Fruit fly (Drosophila melanogaster) whole organism, embryonic: Measurements from ENCODE around the gene CG12241.

ENCODE experiments used
- B-H1 ChIP-seq: fragments of 200-800 bp; sonication (Bioruptor generic); IDR thresholded peaks from 3 replicates; pipeline ENCODE4 v1.3.6; 2022; ENCODE audit warnings: missing biosample characterization, missing genetic modification characterization
- BtbVII ChIP-seq: fragments of 200-800 bp; sonication (Bioruptor generic); optimal IDR thresholded peaks from 3 replicates; lab custom pipeline; 2017; ENCODE audit warnings: missing biosample characterization, mild to moderate bottlenecking, missing genetic modification characterization
- CG10274 ChIP-seq: fragments of 200-800 bp; sonication (Bioruptor generic); optimal IDR thresholded peaks from 3 replicates; lab custom pipeline; 2017; ENCODE audit warnings: missing biosample characterization, mild to moderate bottlenecking, missing genetic modification characterization
- CG10366 ChIP-seq: fragments of 200-800 bp; sonication (Bioruptor generic); IDR thresholded peaks from 2 replicates; pipeline ENCODE4 v1.3.6; 2022; ENCODE audit warnings: missing biosample characterization, missing genetic modification characterization
- CG10462 ChIP-seq: fragments of 200-800 bp; sonication (Bioruptor generic); optimal IDR thresholded peaks from 2 replicates; lab custom pipeline; 2016; ENCODE audit warnings: missing biosample characterization, missing genetic modification characterization
- CG11085 ChIP-seq: fragments of 200-800 bp; sonication (Bioruptor generic); IDR thresholded peaks from 2 replicates; pipeline ENCODE4 v1.3.6; 2022; ENCODE audit warnings: missing biosample characterization, missing genetic modification characterization
- CG11093 ChIP-seq: fragments of 200-800 bp; sonication (Bioruptor generic); IDR thresholded peaks from 3 replicates; pipeline ENCODE4 v1.3.6; 2022; ENCODE audit warnings: missing biosample characterization, missing genetic modification characterization
- CG11456 ChIP-seq: fragments of 200-800 bp; sonication (Bioruptor generic); IDR thresholded peaks from 3 replicates; pipeline ENCODE4 v1.3.6; 2022; ENCODE audit warnings: missing biosample characterization, missing genetic modification characterization
- CG13296 ChIP-seq: fragments of 200-800 bp; sonication (Bioruptor generic); optimal IDR thresholded peaks from 3 replicates; lab custom pipeline; 2018; ENCODE audit warnings: missing biosample characterization, mild to moderate bottlenecking, missing genetic modification characterization
- CG13894 ChIP-seq: fragments of 200-800 bp; sonication (Bioruptor generic); optimal IDR thresholded peaks from 3 replicates; lab custom pipeline; 2018; ENCODE audit warnings: missing biosample characterization, mild to moderate bottlenecking, missing genetic modification characterization, moderate library complexity
- CG14667 ChIP-seq: fragments of 200-800 bp; sonication (Bioruptor generic); IDR thresholded peaks from 2 replicates; pipeline ENCODE4 v1.3.6; 2022; ENCODE audit warnings: missing biosample characterization, missing genetic modification characterization
- CG15011 ChIP-seq: fragments of 200-800 bp; sonication (Bioruptor generic); optimal IDR thresholded peaks from 3 replicates; lab custom pipeline; 2018; ENCODE audit warnings: missing biosample characterization, mild to moderate bottlenecking, missing genetic modification characterization
- CG15601 ChIP-seq: fragments of 200-800 bp; sonication (Bioruptor generic); optimal IDR thresholded peaks from 3 replicates; lab custom pipeline; 2019; ENCODE audit warnings: missing biosample characterization, mild to moderate bottlenecking, missing genetic modification characterization, moderate library complexity
- CG1602 ChIP-seq: fragments of 200-800 bp; sonication (Bioruptor generic); optimal IDR thresholded peaks from 3 replicates; lab custom pipeline; 2016; ENCODE audit warnings: missing biosample characterization, missing genetic modification characterization
- CG16863 ChIP-seq: fragments of 200-800 bp; sonication (Bioruptor generic); optimal IDR thresholded peaks from 3 replicates; lab custom pipeline; 2016; ENCODE audit warnings: missing biosample characterization, missing genetic modification characterization
- CG17568 ChIP-seq: fragments of 200-800 bp; sonication (Bioruptor generic); optimal IDR thresholded peaks from 2 replicates; lab custom pipeline; 2018; ENCODE audit warnings: missing biosample characterization, mild to moderate bottlenecking, missing genetic modification characterization, moderate library complexity
- CG17829 ChIP-seq: fragments of 200-800 bp; optimal IDR thresholded peaks from 2 replicates; lab custom pipeline; 2019; ENCODE audit warnings: missing biosample characterization, mild to moderate bottlenecking, missing genetic modification characterization, moderate library complexity
- CG18011 ChIP-seq: fragments of 200-800 bp; sonication (Bioruptor generic); optimal IDR thresholded peaks from 2 replicates; lab custom pipeline; 2017; ENCODE audit warnings: missing biosample characterization, missing genetic modification characterization, mild to moderate bottlenecking, moderate library complexity, missing genotype
- CG18476 ChIP-seq: fragments of 200-800 bp; sonication (Bioruptor generic); optimal IDR thresholded peaks from 2 replicates; lab custom pipeline; 2016; ENCODE audit warnings: missing biosample characterization, mild to moderate bottlenecking, missing genetic modification characterization
- CG2116 ChIP-seq: fragments of 200-800 bp; sonication (Bioruptor generic); optimal IDR thresholded peaks from 3 replicates; lab custom pipeline; 2018; ENCODE audit warnings: missing biosample characterization, mild to moderate bottlenecking, missing genetic modification characterization
- CG30403 ChIP-seq: fragments of 200-800 bp; sonication (Bioruptor generic); optimal IDR thresholded peaks from 3 replicates; lab custom pipeline; 2016; ENCODE audit warnings: missing biosample characterization, missing genetic modification characterization
- CG31224 ChIP-seq: fragments of 200-800 bp; sonication (Bioruptor generic); IDR thresholded peaks from 2 replicates; pipeline ENCODE4 v1.3.6; 2022; ENCODE audit warnings: missing biosample characterization, missing genetic modification characterization
- CG31388 ChIP-seq: fragments of 200-800 bp; sonication (Bioruptor generic); optimal IDR thresholded peaks from 2 replicates; lab custom pipeline; 2016; ENCODE audit warnings: missing biosample characterization, missing genetic modification characterization
- CG32532 ChIP-seq: fragments of 200-800 bp; sonication (Bioruptor generic); IDR thresholded peaks from 2 replicates; pipeline ENCODE4 v1.3.6; 2022; ENCODE audit warnings: missing biosample characterization, missing genetic modification characterization
- CG34224 ChIP-seq: fragments of 200-800 bp; sonication (Bioruptor generic); IDR thresholded peaks from 3 replicates; pipeline ENCODE4 v1.3.6; 2022; ENCODE audit warnings: missing biosample characterization, missing genetic modification characterization; ENCODE audit not compliant: partially characterized antibody
- CG7786 ChIP-seq: fragments of 200-800 bp; sonication (Bioruptor generic); optimal IDR thresholded peaks from 2 replicates; lab custom pipeline; 2016; ENCODE audit warnings: missing biosample characterization, missing genetic modification characterization
- CG9817 ChIP-seq: fragments of 200-800 bp; sonication (Bioruptor generic); optimal IDR thresholded peaks from 2 replicates; lab custom pipeline; 2018; ENCODE audit warnings: missing biosample characterization, mild to moderate bottlenecking, missing genetic modification characterization, moderate library complexity
- CTCF ChIP-seq: fragments of 200-800 bp; sonication (Bioruptor generic); optimal IDR thresholded peaks from 2 replicates; lab custom pipeline; 2017; ENCODE audit warnings: missing biosample characterization, mild to moderate bottlenecking, missing genetic modification characterization, moderate library complexity
- Dbx ChIP-seq: fragments of 200-800 bp; sonication (Bioruptor generic); IDR thresholded peaks from 3 replicates; pipeline ENCODE4 v1.3.6; 2022; ENCODE audit warnings: missing biosample characterization, missing genetic modification characterization
- Fer3 ChIP-seq: fragments of 200-800 bp; sonication (Bioruptor generic); optimal IDR thresholded peaks from 2 replicates; lab custom pipeline; 2018; ENCODE audit warnings: missing biosample characterization, mild to moderate bottlenecking, missing genetic modification characterization, moderate library complexity
- HmgD ChIP-seq: fragments of 200-800 bp; sonication (Bioruptor generic); optimal IDR thresholded peaks from 3 replicates; lab custom pipeline; 2016; ENCODE audit warnings: missing biosample characterization, missing genetic modification characterization
- Meics ChIP-seq: fragments of 200-800 bp; sonication (Bioruptor generic); optimal IDR thresholded peaks from 2 replicates; lab custom pipeline; 2017; ENCODE audit warnings: missing biosample characterization, mild to moderate bottlenecking, missing genetic modification characterization
- Myb ChIP-seq: fragments of 200-800 bp; sonication (Bioruptor generic); optimal IDR thresholded peaks from 2 replicates; lab custom pipeline; 2016; ENCODE audit warnings: missing biosample characterization, missing genetic modification characterization
- Ravus ChIP-seq: fragments of 200-800 bp; sonication (Bioruptor generic); IDR thresholded peaks from 2 replicates; pipeline ENCODE4 v1.3.6; 2022; ENCODE audit warnings: missing biosample characterization, missing genetic modification characterization
- az2 ChIP-seq: fragments of 200-800 bp; sonication (Bioruptor generic); optimal IDR thresholded peaks from 3 replicates; lab custom pipeline; 2016; ENCODE audit warnings: missing biosample characterization, missing genetic modification characterization
- chm ChIP-seq: fragments of 200-800 bp; sonication (Bioruptor generic); IDR thresholded peaks from 2 replicates; pipeline ENCODE4 v1.3.6; 2022; ENCODE audit warnings: missing biosample characterization, missing genetic modification characterization
- emc ChIP-seq: fragments of 200-800 bp; sonication (Bioruptor generic); optimal IDR thresholded peaks from 2 replicates; lab custom pipeline; 2016; ENCODE audit warnings: missing biosample characterization, missing genetic modification characterization
- ftz-f1 ChIP-seq: fragments of 200-800 bp; sonication (Bioruptor generic); optimal IDR thresholded peaks from 2 replicates; lab custom pipeline; 2016; ENCODE audit warnings: missing biosample characterization, missing genetic modification characterization
- gem ChIP-seq: fragments of 200-800 bp; sonication (Bioruptor generic); optimal IDR thresholded peaks from 2 replicates; lab custom pipeline; 2019; ENCODE audit warnings: missing biosample characterization, mild to moderate bottlenecking, missing genetic modification characterization, moderate library complexity
- gfzf ChIP-seq: fragments of 200-800 bp; sonication (Bioruptor generic); optimal IDR thresholded peaks from 2 replicates; lab custom pipeline; 2016; ENCODE audit warnings: missing biosample characterization, mild to moderate bottlenecking, missing genetic modification characterization, moderate library complexity
- grn ChIP-seq: fragments of 200-800 bp; sonication (Bioruptor generic); optimal IDR thresholded peaks from 3 replicates; lab custom pipeline; 2017; ENCODE audit warnings: missing biosample characterization, missing genetic modification characterization
- jumu ChIP-seq: fragments of 200-800 bp; sonication (Bioruptor generic); optimal IDR thresholded peaks from 3 replicates; lab custom pipeline; 2016; ENCODE audit warnings: missing biosample characterization, missing genetic modification characterization
- kah ChIP-seq: fragments of 200-800 bp; sonication (Bioruptor generic); optimal IDR thresholded peaks from 2 replicates; lab custom pipeline; 2018; ENCODE audit warnings: missing biosample characterization, mild to moderate bottlenecking, missing genetic modification characterization
- nmo ChIP-seq: fragments of 200-800 bp; sonication (Bioruptor generic); optimal IDR thresholded peaks from 2 replicates; lab custom pipeline; 2018; ENCODE audit warnings: missing biosample characterization, mild to moderate bottlenecking, missing genetic modification characterization, moderate library complexity
- peb ChIP-seq: fragments of 200-800 bp; sonication (Bioruptor generic); IDR thresholded peaks from 2 replicates; pipeline ENCODE4 v1.3.6; 2022; ENCODE audit warnings: missing biosample characterization, missing genetic modification characterization
- phol ChIP-seq: fragments of 200-800 bp; sonication (Bioruptor generic); optimal IDR thresholded peaks from 3 replicates; lab custom pipeline; 2018; ENCODE audit warnings: missing biosample characterization, mild to moderate bottlenecking, missing genetic modification characterization, moderate library complexity
- sqz ChIP-seq: fragments of 200-800 bp; sonication (Bioruptor generic); optimal IDR thresholded peaks from 3 replicates; lab custom pipeline; 2018; ENCODE audit warnings: missing biosample characterization, mild to moderate bottlenecking, missing genetic modification characterization
- vvl ChIP-seq: fragments of 200-800 bp; sonication (Bioruptor generic); IDR thresholded peaks from 2 replicates; pipeline ENCODE4 v1.3.6; 2022; ENCODE audit warnings: missing biosample characterization, missing genetic modification characterization
- zf30C ChIP-seq: fragments of 200-800 bp; sonication (Bioruptor generic); optimal IDR thresholded peaks from 3 replicates; lab custom pipeline; 2018; ENCODE audit warnings: missing biosample characterization, mild to moderate bottlenecking, missing genetic modification characterization
- zfh2 ChIP-seq: fragments of 200-800 bp; sonication (Bioruptor generic); optimal IDR thresholded peaks from 2 replicates; lab custom pipeline; 2016; ENCODE audit warnings: missing biosample characterization, missing genetic modification characterization

CG12241 gene

DNA sequence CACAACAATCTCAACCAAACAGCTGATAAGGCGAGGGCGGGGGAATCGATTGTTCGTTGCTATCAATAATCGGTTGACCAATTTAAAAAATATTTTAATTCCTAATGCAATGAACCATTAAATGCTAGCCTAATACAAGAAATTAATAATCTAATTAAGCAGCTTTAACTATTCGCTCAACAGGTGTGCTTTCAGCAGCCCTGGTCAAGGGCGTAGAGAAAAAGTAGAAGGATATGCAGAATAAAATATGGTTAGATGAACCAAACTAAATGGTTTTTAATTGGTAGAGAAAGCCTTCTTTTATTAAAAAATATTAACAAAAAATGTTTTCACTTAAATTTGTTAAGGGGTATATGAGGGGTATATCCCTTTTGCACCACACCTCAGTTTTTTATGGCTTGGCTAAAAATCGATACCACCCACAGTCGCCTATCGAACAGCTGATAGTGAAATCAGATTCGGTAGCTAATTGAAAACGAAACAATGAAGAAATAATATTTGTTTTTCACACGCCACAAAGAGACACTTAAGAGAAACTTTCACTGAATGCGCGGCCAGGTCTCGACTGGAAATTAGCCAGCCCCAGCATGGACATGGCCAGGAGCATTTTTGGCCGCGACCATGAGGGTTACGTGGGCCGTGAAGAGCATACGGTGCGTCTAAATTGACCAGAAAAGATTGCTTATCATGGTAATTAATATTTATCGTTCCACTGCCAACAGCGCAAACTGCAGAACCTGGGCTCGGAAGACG lies at the start of gene CG12241, which contains the start of gene SIDL (continued):
- peak; percentile 93 for TF ChIP-seq CG11456 (GFP tag; lab: Robert Waterston, UW)
- peak; percentile 82 for TF ChIP-seq phol (tag; lab: Kevin White, UChicago)
- peak; percentile 79 for TF ChIP-seq CG2116 (GFP tag; lab: Kevin White, UChicago)
- peak; percentile 62 for TF ChIP-seq CG31388 (GFP tag; lab: Kevin White, UChicago)
- TF ChIP-seq CG18011 (GFP tag; lab: Kevin White, UChicago), result peak; percentile 50
- TF ChIP-seq CTCF (GFP tag; lab: Kevin White, UChicago), result no peak
- TF ChIP-seq CG10462 (GFP tag; lab: Kevin White, UChicago), result peak; percentile 17
- TF ChIP-seq BtbVII, result peak; percentile 82
- TF ChIP-seq az2 (GFP tag; lab: Kevin White, UChicago), result peak; percentile 61
- TF ChIP-seq B-H1 (GFP tag; lab: Robert Waterston, UW), result peak; percentile 93
- peak; percentile 86 for TF ChIP-seq Fer3 (tag; lab: Kevin White, UChicago)
- TF ChIP-seq CG1602 (GFP tag; lab: Kevin White, UChicago), result peak; percentile 45
- peak; percentile 94 for TF ChIP-seq Dbx (GFP tag; lab: Robert Waterston, UW)
- TF ChIP-seq nmo (GFP tag; lab: Kevin White, UChicago), result peak; percentile 93
- TF ChIP-seq grn, result peak; percentile 61
- no peak for TF ChIP-seq CG13894 (tag; lab: Kevin White, UChicago)
- peak; percentile 80 for TF ChIP-seq peb
- peak; percentile 90 for TF ChIP-seq Meics
- peak; percentile 79 for TF ChIP-seq jumu (GFP tag; lab: Kevin White, UChicago)
- TF ChIP-seq zf30C (GFP tag; lab: Kevin White, UChicago), result no peak
- TF ChIP-seq CG17568, result no peak
- TF ChIP-seq CG10274, result peak; percentile 41
- TF ChIP-seq zfh2 (GFP tag; lab: Kevin White, UChicago), result peak; percentile 85
- peak; percentile 48 for TF ChIP-seq emc
- peak; percentile 92 for TF ChIP-seq chm (GFP tag; lab: Robert Waterston, UW)
- TF ChIP-seq CG14667 (GFP tag; lab: Robert Waterston, UW), result peak; percentile 94
- peak; percentile 77 for TF ChIP-seq kah
- peak; percentile 86 for TF ChIP-seq CG18476
- TF ChIP-seq CG13296 (GFP tag; lab: Kevin White, UChicago), result peak; percentile 79
- peak; percentile 71 for TF ChIP-seq CG9817
- TF ChIP-seq CG30403, result peak; percentile 85
- peak; percentile 15 for TF ChIP-seq CG7786 (GFP tag; lab: Kevin White, UChicago)
- peak; percentile 15 for TF ChIP-seq gfzf (GFP tag; lab: Kevin White, UChicago)
- TF ChIP-seq CG15011 (GFP tag; lab: Kevin White, UChicago), result no peak
- TF ChIP-seq gem, result no peak
- peak; percentile 87 for TF ChIP-seq CG31224 (GFP tag; lab: Robert Waterston, UW)
- peak; percentile 49 for TF ChIP-seq Myb (GFP tag; lab: Kevin White, UChicago)
- peak; percentile 89 for TF ChIP-seq CG11085 (GFP tag; lab: Robert Waterston, UW)
- TF ChIP-seq CG34224 (GFP tag; lab: Robert Waterston, UW), result peak; percentile 21; the same call in 1 of the 3 replicates
- peak; percentile 96 for TF ChIP-seq vvl (GFP tag; lab: Robert Waterston, UW)
- peak; percentile 18 for TF ChIP-seq CG15601 (tag; lab: Kevin White, UChicago)
- TF ChIP-seq HmgD, result peak; percentile 26
- TF ChIP-seq CG17829, result peak; percentile 86
- TF ChIP-seq CG32532, result peak; percentile 97
- peak; percentile 24; the same call in 1 of the 2 replicates for TF ChIP-seq CG10366 (GFP tag; lab: Robert Waterston, UW)
- TF ChIP-seq sqz (GFP tag; lab: Kevin White, UChicago), result no peak
- peak; percentile 52 for TF ChIP-seq CG16863 (GFP tag; lab: Kevin White, UChicago)
- peak; percentile 60 for TF ChIP-seq ftz-f1 (GFP tag; lab: Kevin White, UChicago)
- peak; percentile 80 for TF ChIP-seq Ravus (GFP tag; lab: Robert Waterston, UW)
- peak; percentile 91 for TF ChIP-seq CG11093 (GFP tag; lab: Robert Waterston, UW)
